Worm (Caenorhabditis elegans) whole organism, young adult: ENCODE measurements around the gene C13A2.9.

Experiments
- B0035.1 ChIP-seq: sonication (generic microtip); optimal IDR thresholded peaks from 2 replicates; lab custom pipeline; 2016; ENCODE audit warnings: missing genetic modification characterization, mild to moderate bottlenecking, missing compliant biosample characterization, missing genotype, missing genetic modification reagents
- C06A6.2 ChIP-seq: fragments of 200-800 bp; sonication (Bioruptor generic); conservative IDR thresholded peaks from 2 replicates; pipeline ENCODE4 v1.3.6; 2022; ENCODE audit warnings: missing genetic modification characterization, missing compliant biosample characterization
- F22D6.2 ChIP-seq: sonication (generic microtip); optimal IDR thresholded peaks from 2 replicates; lab custom pipeline; 2016; ENCODE audit warnings: mild to moderate bottlenecking, missing genetic modification characterization, missing compliant biosample characterization
- Y53G8AR.9 ChIP-seq: fragments of 200-800 bp; sonication (Bioruptor generic); conservative IDR thresholded peaks from 2 replicates; pipeline ENCODE4 v1.3.6; 2022; ENCODE audit warnings: missing genetic modification reagents, missing genetic modification characterization, missing compliant biosample characterization
- bed-1 ChIP-seq: fragments of 200-800 bp; sonication (Bioruptor generic); IDR thresholded peaks from 2 replicates; pipeline ENCODE4 v1.3.6; 2022; ENCODE audit warnings: missing genetic modification reagents, missing genetic modification characterization, missing compliant biosample characterization
- ceh-58 ChIP-seq: fragments of 200-800 bp; sonication (Bioruptor generic); IDR thresholded peaks from 2 replicates; pipeline ENCODE4 v1.3.6; 2022; ENCODE audit warnings: missing genetic modification characterization, missing compliant biosample characterization
- lin-35 ChIP-seq, 3 experiments: fragments of 150-350 bp in 2 of 3; sonication (generic microtip) in 1 of 3; optimal IDR thresholded peaks; 2 replicates each; lab custom pipeline; 2014 to 2018; ENCODE audit warnings: missing biosample characterization in 3 of 3, missing genetic modification characterization in 3 of 3, missing genetic modification reagents in 3 of 3
- nfya-1 ChIP-seq: sonication (generic microtip); optimal IDR thresholded peaks from 2 replicates; lab custom pipeline; 2017; ENCODE audit warnings: antibody characterized with exemption, missing compliant biosample characterization, missing genetic modification characterization, borderline replicate concordance; ENCODE audit not compliant: insufficient read depth
- snpc-4 ChIP-seq, 5 experiments: fragments of 150-350 bp in 1 of 5; sonication (generic microtip) in 4 of 5; optimal IDR thresholded peaks; 2 replicates each; lab custom pipeline; 2014 to 2018; ENCODE audit warnings: missing genetic modification characterization in 5 of 5, missing biosample characterization in 3 of 5, antibody characterized with exemption in 2 of 5, mild to moderate bottlenecking in 2 of 5, missing compliant biosample characterization in 2 of 5, missing genotype in 2 of 5, moderate library complexity in 2 of 5, missing genetic modification reagents in 1 of 5

DNA sequence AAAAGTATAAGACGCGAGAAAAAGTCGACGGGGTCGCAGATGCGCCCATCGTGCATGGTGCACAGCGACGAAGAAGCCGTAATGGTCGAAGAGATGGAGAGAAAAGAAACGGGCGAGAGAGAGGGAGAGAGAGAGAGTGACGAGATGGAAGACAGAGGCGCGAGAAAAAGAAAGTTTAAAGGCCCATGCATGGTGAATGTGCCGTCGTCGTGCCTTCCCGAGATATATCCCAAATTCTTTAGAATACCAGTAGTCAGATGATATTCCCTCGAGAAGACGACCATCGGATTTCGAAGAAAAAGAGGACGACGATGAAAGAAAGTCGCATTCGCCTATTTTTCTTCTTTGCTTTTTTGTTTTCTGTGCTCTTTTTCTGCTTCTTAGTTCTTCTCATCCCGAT lies 47.9 kb downstream of the C13A2.9 start:
- TF ChIP-seq bed-1 (GFP tag; lab: Robert Waterston, UW) (no peak), F22D6.2 (tag; lab: Kevin White, UChicago) (no peak), Y53G8AR.9 (no peak), B0035.1 (tag; lab: Kevin White, UChicago) (no peak), C06A6.2 (no peak), nfya-1 (tag; lab: Kevin White, UChicago) (no peak), lin-35 (GFP tag; optimal IDR thresholded peaks at IDR 0.05; lab: Kevin White, UChicago) (no peak), snpc-4 (GFP tag; optimal IDR thresholded peaks at IDR 0.05; lab: Kevin White, UChicago) (no peak), snpc-4 (tag; optimal IDR thresholded peaks at IDR 0.05; lab: Kevin White, UChicago) (no peak), ceh-58 (no peak)
